Worm (Caenorhabditis elegans): ENCODE measurements around the gene apc-17.

ce11 chrII:11091577-11091976 is 16.4 kb upstream of the apc-17 start:
- TF ChIP-seq ztf-28 (GFP tag; IDR thresholded peaks at IDR 0.05) (no peak), somi-1 (GFP tag; optimal IDR thresholded peaks at IDR 0.05) (no peak), ceh-91 (GFP tag; IDR thresholded peaks at IDR 0.05) (no peak)

Data from whole organism, young adult.